Worm (Caenorhabditis elegans) whole organism, L2 larva: ENCODE data around the gene ZK54.3.
A peak's percentile ranks its signal among the peaks of the same experiment; 100 is the strongest.

Source experiments
- C34F6.9 ChIP-seq: fragments of 150-350 bp; optimal IDR thresholded peaks from 2 replicates; lab custom pipeline; 2014; ENCODE audit warnings: missing biosample characterization, missing genetic modification characterization
- F13H6.1 ChIP-seq: sonication (generic microtip); optimal IDR thresholded peaks from 2 replicates; lab custom pipeline; 2016; ENCODE audit warnings: missing genetic modification characterization, missing compliant biosample characterization
- R02D3.7 ChIP-seq: fragments of 150-350 bp; optimal IDR thresholded peaks from 2 replicates; lab custom pipeline; 2014; ENCODE audit warnings: missing biosample characterization, missing genetic modification characterization
- Y55F3AM.14 ChIP-seq: fragments of 200-800 bp; sonication (Bioruptor generic); optimal IDR thresholded peaks from 2 replicates; lab custom pipeline; 2018; ENCODE audit warnings: mild to moderate bottlenecking, missing genetic modification characterization, missing compliant biosample characterization
- ama-1 ChIP-seq: fragments of 150-350 bp; optimal IDR thresholded peaks from 2 replicates; lab custom pipeline; 2018; ENCODE audit warnings: inconsistent platforms
- blmp-1 ChIP-seq: sonication (generic microtip); optimal IDR thresholded peaks from 2 replicates; lab custom pipeline; 2017; ENCODE audit warnings: missing genetic modification characterization, mild to moderate bottlenecking, missing compliant biosample characterization, antibody characterized with exemption, moderate library complexity; ENCODE audit not compliant: insufficient read depth
- ceh-16 ChIP-seq: fragments of 150-350 bp; optimal IDR thresholded peaks from 2 replicates; lab custom pipeline; 2014; ENCODE audit warnings: missing biosample characterization, missing genetic modification characterization
- crh-2 ChIP-seq: sonication (generic microtip); optimal IDR thresholded peaks from 2 replicates; lab custom pipeline; 2017; ENCODE audit warnings: missing biosample characterization, missing genetic modification characterization
- egl-27 ChIP-seq: sonication (generic microtip); optimal IDR thresholded peaks from 3 replicates; lab custom pipeline; 2017; ENCODE audit warnings: missing biosample characterization, missing genetic modification reagents, missing genetic modification characterization
- elt-3 ChIP-seq: sonication (generic microtip); optimal IDR thresholded peaks from 2 replicates; lab custom pipeline; 2017; ENCODE audit warnings: missing biosample characterization, missing genetic modification characterization
- fos-1 ChIP-seq: fragments of 150-350 bp; optimal IDR thresholded peaks from 2 replicates; lab custom pipeline; 2014; ENCODE audit warnings: missing biosample characterization, missing genetic modification characterization
- gmeb-1 ChIP-seq: fragments of 150-350 bp; optimal IDR thresholded peaks from 2 replicates; lab custom pipeline; 2014; ENCODE audit warnings: missing biosample characterization, missing genetic modification characterization
- lin-11 ChIP-seq: fragments of 150-350 bp; sonication (generic microtip); optimal IDR thresholded peaks from 2 replicates; lab custom pipeline; 2014; ENCODE audit warnings: missing biosample characterization, missing genetic modification characterization, inconsistent platforms, mixed read lengths
- lin-13 ChIP-seq: fragments of 150-350 bp; optimal IDR thresholded peaks from 2 replicates; lab custom pipeline; 2014; ENCODE audit warnings: missing biosample characterization, missing genetic modification reagents, missing genetic modification characterization
- lin-39 ChIP-seq: fragments of 150-350 bp; optimal IDR thresholded peaks from 2 replicates; lab custom pipeline; 2014; ENCODE audit warnings: missing biosample characterization, missing genetic modification reagents, missing genetic modification characterization
- lsy-2 ChIP-seq, 2 experiments: fragments of 150-350 bp in 1 of 2; sonication (generic microtip) in 1 of 2; optimal IDR thresholded peaks; 2 replicates each; lab custom pipeline; 2014 to 2017; ENCODE audit warnings: missing biosample characterization in 2 of 2, missing genetic modification characterization in 2 of 2
- mab-5 ChIP-seq: fragments of 150-350 bp; optimal IDR thresholded peaks from 2 replicates; lab custom pipeline; 2014; ENCODE audit warnings: missing biosample characterization, missing genetic modification characterization
- mdl-1 ChIP-seq, 2 experiments: fragments of 150-350 bp in 1 of 2; sonication (generic microtip) in 1 of 2; optimal IDR thresholded peaks; 2 replicates each; lab custom pipeline; 2017; ENCODE audit warnings: missing biosample characterization in 2 of 2, missing genetic modification characterization in 2 of 2
- nhr-10 ChIP-seq: sonication (generic microtip); optimal IDR thresholded peaks from 2 replicates; lab custom pipeline; 2017; ENCODE audit warnings: missing biosample characterization, missing genetic modification characterization
- nhr-11 ChIP-seq: fragments of 150-350 bp; optimal IDR thresholded peaks from 2 replicates; lab custom pipeline; 2014; ENCODE audit warnings: missing biosample characterization, missing genetic modification characterization
- nhr-12 ChIP-seq: fragments of 150-350 bp; optimal IDR thresholded peaks from 2 replicates; lab custom pipeline; 2014; ENCODE audit warnings: missing biosample characterization, missing genetic modification characterization
- nhr-129 ChIP-seq: fragments of 150-350 bp; optimal IDR thresholded peaks from 2 replicates; lab custom pipeline; 2014; ENCODE audit warnings: missing biosample characterization, missing genetic modification characterization
- nhr-21 ChIP-seq: fragments of 150-350 bp; optimal IDR thresholded peaks from 2 replicates; lab custom pipeline; 2014; ENCODE audit warnings: missing biosample characterization, missing genetic modification characterization
- nhr-23 ChIP-seq: fragments of 150-350 bp; optimal IDR thresholded peaks from 2 replicates; lab custom pipeline; 2014; ENCODE audit warnings: missing biosample characterization, missing genetic modification reagents, missing genetic modification characterization
- nhr-237 ChIP-seq: fragments of 150-350 bp; optimal IDR thresholded peaks from 2 replicates; lab custom pipeline; 2014; ENCODE audit warnings: missing biosample characterization, missing genetic modification characterization
- nhr-25 ChIP-seq: fragments of 150-350 bp; sonication (generic microtip); optimal IDR thresholded peaks from 3 replicates; lab custom pipeline; 2014; ENCODE audit warnings: missing biosample characterization, missing genetic modification characterization
- nhr-6 ChIP-seq: fragments of 150-350 bp; optimal IDR thresholded peaks from 2 replicates; lab custom pipeline; 2014; ENCODE audit warnings: missing biosample characterization, missing genetic modification characterization
- nhr-77 ChIP-seq: fragments of 150-350 bp; optimal IDR thresholded peaks from 2 replicates; lab custom pipeline; 2014; ENCODE audit warnings: missing biosample characterization, missing genetic modification characterization
- peb-1 ChIP-seq: fragments of 150-350 bp; optimal IDR thresholded peaks from 2 replicates; lab custom pipeline; 2014; ENCODE audit warnings: missing biosample characterization, missing genetic modification characterization
- sem-4 ChIP-seq: fragments of 150-350 bp; optimal IDR thresholded peaks from 2 replicates; lab custom pipeline; 2014; ENCODE audit warnings: missing biosample characterization, missing genetic modification reagents, missing genetic modification characterization
- skn-1 ChIP-seq: sonication (generic microtip); optimal IDR thresholded peaks from 2 replicates; lab custom pipeline; 2017; ENCODE audit warnings: missing biosample characterization, missing genetic modification characterization
- sma-3 ChIP-seq: sonication (generic microtip); optimal IDR thresholded peaks from 2 replicates; lab custom pipeline; 2016; ENCODE audit warnings: missing genetic modification reagents, missing genetic modification characterization, missing compliant biosample characterization
- sma-9 ChIP-seq, 2 experiments: fragments of 150-350 bp in 1 of 2; sonication (generic microtip) in 1 of 2; optimal IDR thresholded peaks; 2 replicates each; lab custom pipeline; 2014 to 2016; ENCODE audit warnings: missing genetic modification characterization in 2 of 2, mild to moderate bottlenecking in 1 of 2, missing biosample characterization in 1 of 2, missing compliant biosample characterization in 1 of 2, missing genetic modification reagents in 1 of 2, moderate library complexity in 1 of 2
- snpc-4 ChIP-seq: fragments of 150-350 bp; optimal IDR thresholded peaks from 2 replicates; lab custom pipeline; 2014; ENCODE audit warnings: missing biosample characterization, missing genetic modification characterization
- unc-39 ChIP-seq: fragments of 150-350 bp; optimal IDR thresholded peaks from 2 replicates; lab custom pipeline; 2014; ENCODE audit warnings: missing biosample characterization, missing genetic modification characterization
- unc-55 ChIP-seq: fragments of 150-350 bp; sonication (generic microtip); optimal IDR thresholded peaks from 3 replicates; lab custom pipeline; 2014; ENCODE audit warnings: missing biosample characterization, missing genetic modification reagents, missing genetic modification characterization
- unc-62 ChIP-seq: fragments of 150-350 bp; optimal IDR thresholded peaks from 2 replicates; lab custom pipeline; 2014; ENCODE audit warnings: missing biosample characterization, missing genetic modification reagents, missing genetic modification characterization
- zag-1 ChIP-seq: fragments of 150-350 bp; optimal IDR thresholded peaks from 2 replicates; lab custom pipeline; 2014; ENCODE audit warnings: missing biosample characterization, missing genetic modification characterization
- ztf-1 ChIP-seq: fragments of 200-800 bp; sonication (Bioruptor generic); conservative IDR thresholded peaks from 2 replicates; pipeline ENCODE4 v1.3.6; 2022; ENCODE audit warnings: missing genetic modification characterization, missing compliant biosample characterization
- ztf-11 ChIP-seq: sonication (generic microtip); optimal IDR thresholded peaks from 2 replicates; lab custom pipeline; 2017; ENCODE audit warnings: missing biosample characterization, missing genetic modification characterization
- ztf-4 ChIP-seq: fragments of 150-350 bp; optimal IDR thresholded peaks from 2 replicates; lab custom pipeline; 2014; ENCODE audit warnings: missing biosample characterization, missing genetic modification characterization

ZK54.3 gene

DNA sequence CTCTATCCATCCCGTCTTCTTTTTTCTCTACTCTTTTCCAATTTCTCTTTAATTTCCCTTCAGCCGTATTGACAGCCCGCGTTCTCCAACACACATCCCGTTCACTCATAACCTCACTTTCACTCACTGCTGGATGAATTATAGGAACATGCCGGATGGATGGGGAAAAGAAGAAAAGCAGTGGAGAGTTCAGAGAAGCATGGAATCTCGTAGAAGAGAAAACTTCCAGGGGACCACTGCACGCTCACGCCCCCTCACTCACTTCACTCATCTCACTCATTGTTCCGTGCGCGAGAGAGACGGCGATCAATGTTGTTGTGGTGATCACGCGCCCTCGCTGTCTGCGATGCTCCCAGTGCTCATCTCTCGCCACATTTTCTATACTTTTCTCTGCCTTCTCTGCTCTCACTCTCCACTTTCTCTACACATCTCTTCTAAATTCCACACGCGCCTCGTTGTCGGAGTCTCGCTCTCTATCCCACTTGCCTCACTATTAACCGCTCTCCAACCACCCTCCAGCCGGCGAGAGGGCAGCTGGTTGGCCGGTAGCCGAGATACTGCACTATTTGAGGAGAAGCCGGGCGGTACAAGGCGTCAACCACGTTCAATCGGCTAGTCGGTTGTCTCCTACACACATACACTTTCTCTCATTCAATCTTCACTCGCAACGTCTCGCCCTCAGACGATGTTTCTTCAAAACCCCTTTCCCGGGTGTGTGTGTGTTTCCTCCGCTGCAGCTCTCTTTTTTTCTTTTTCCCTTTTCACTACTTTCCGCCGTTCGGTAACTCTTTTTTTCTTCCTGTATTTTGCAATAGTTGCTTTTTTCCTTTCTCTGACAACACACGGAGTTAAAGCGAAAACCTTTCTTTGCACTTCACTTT is 13.1 kb upstream of the ZK54.3 start:
- TF ChIP-seq F13H6.1 (tag; lab: Kevin White, UChicago) (peak; percentile 98), sem-4 (tag; lab: Kevin White, UChicago) (peak; percentile 88), ceh-16 (tag; lab: Kevin White, UChicago) (peak; percentile 58), ztf-4 (peak; percentile 68), nhr-237 (tag; lab: Kevin White, UChicago) (peak; percentile 1), nhr-11 (tag; lab: Kevin White, UChicago) (no peak), Y55F3AM.14 (GFP tag; lab: Kevin White, UChicago) (peak; percentile 93), R02D3.7 (peak; percentile 14), skn-1 (tag; lab: Kevin White, UChicago) (no peak), peb-1 (tag; lab: Kevin White, UChicago) (no peak), zag-1 (tag; lab: Kevin White, UChicago) (peak; percentile 54), ztf-11 (tag; lab: Kevin White, UChicago) (no peak), elt-3 (tag; lab: Kevin White, UChicago) (no peak), lsy-2 (tag; optimal IDR thresholded peaks at IDR 0.05; lab: Kevin White, UChicago) (peak; percentile 69 to 77), nhr-23 (tag; lab: Kevin White, UChicago) (no peak), mab-5 (tag; lab: Kevin White, UChicago) (peak; percentile 88), nhr-6 (tag; lab: Kevin White, UChicago) (peak; percentile 77), mdl-1 (tag; optimal IDR thresholded peaks at IDR 0.05; lab: Kevin White, UChicago) (peak; percentile 82 to 95), gmeb-1 (peak; percentile 54), unc-39 (tag; lab: Kevin White, UChicago) (peak; percentile 55), lin-39 (tag; lab: Kevin White, UChicago) (peak; percentile 57), egl-27 (tag; lab: Kevin White, UChicago) (peak; percentile 86), fos-1 (tag; lab: Kevin White, UChicago) (peak; percentile 53), nhr-10 (no peak), unc-55 (GFP tag; lab: Kevin White, UChicago) (peak; percentile 84), C34F6.9 (tag; lab: Kevin White, UChicago) (peak; percentile 87), nhr-25 (tag; lab: Kevin White, UChicago) (peak; percentile 83), lin-13 (peak; percentile 66), snpc-4 (tag; lab: Kevin White, UChicago) (peak; percentile 41), sma-9 (GFP tag; optimal IDR thresholded peaks at IDR 0.05; lab: Kevin White, UChicago) (peak; percentile 93), sma-9 (tag; optimal IDR thresholded peaks at IDR 0.05; lab: Kevin White, UChicago) (no peak), nhr-77 (tag; lab: Kevin White, UChicago) (peak; percentile 17), blmp-1 (tag; lab: Kevin White, UChicago) (peak; percentile 89), sma-3 (GFP tag; lab: Kevin White, UChicago) (peak; percentile 87), ama-1 (lab: Kevin White, UChicago) (peak; percentile 44), crh-2 (tag; lab: Kevin White, UChicago) (peak; percentile 65), lin-11 (tag; lab: Kevin White, UChicago) (peak; percentile 73), unc-62 (peak; percentile 84), nhr-12 (tag; lab: Kevin White, UChicago) (no peak), ztf-1 (GFP tag; lab: Robert Waterston, UW) (no peak), nhr-21 (tag; lab: Kevin White, UChicago) (peak; percentile 88), nhr-129 (tag; lab: Kevin White, UChicago) (peak; percentile 77)

DNA sequence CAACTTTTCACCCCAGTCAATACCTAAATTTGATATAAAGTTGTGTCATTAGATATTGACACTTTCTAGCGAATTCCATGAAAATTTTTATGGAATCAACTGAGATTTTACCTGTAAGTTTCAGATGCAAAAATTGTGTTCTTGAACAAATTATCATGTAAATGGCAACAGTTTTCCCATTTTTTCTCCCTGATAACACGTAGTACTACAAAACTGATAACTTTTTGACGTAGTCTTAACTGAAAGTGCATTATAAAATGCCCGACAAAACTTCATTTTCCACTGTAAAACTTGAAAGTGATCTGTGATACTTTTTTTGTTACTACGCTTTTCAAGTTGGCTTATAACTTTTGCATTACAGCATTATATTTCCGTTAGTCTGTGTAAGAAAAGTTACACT is 11.9 kb upstream of the ZK54.3 start:
- peak; percentile 44 for TF ChIP-seq fos-1 (tag; lab: Kevin White, UChicago)
- no peak for TF ChIP-seq Y55F3AM.14 (GFP tag; lab: Kevin White, UChicago)
